Fruit fly (Drosophila melanogaster) whole organism: Measurements from ENCODE around the gene CG18404.

Source experiments
- CG8478 ChIP-seq: fragments of >200 bp; optimal IDR thresholded peaks from 2 replicates; lab custom pipeline; 2018; ENCODE audit warnings: inconsistent platforms
- Dll ChIP-seq: fragments of >200 bp; optimal IDR thresholded peaks from 2 replicates; lab custom pipeline; 2017
- EcR ChIP-seq, 2 experiments: fragments of >200 bp; optimal IDR thresholded peaks; 2 replicates each; lab custom pipeline; 2017; ENCODE audit warnings: missing biosample characterization in 2 of 2, missing genetic modification characterization in 2 of 2, missing genetic modification reagents in 2 of 2
- pan ChIP-seq: fragments of >200 bp; optimal IDR thresholded peaks from 2 replicates; lab custom pipeline; 2017
- psq ChIP-seq: fragments of >200 bp; optimal IDR thresholded peaks from 2 replicates; lab custom pipeline; 2017
- usp ChIP-seq: fragments of >200 bp; optimal IDR thresholded peaks from 2 replicates; lab custom pipeline; 2017; ENCODE audit warnings: missing biosample characterization, missing genetic modification characterization, mixed read lengths

CG18404 gene

dm6 chr3R:30252882-30253281, at the start of gene CG18404:
Gene CG18404, plus strand, starts transcription at chr3R:30253182.
- TF ChIP-seq pan (lab: Kevin White, UChicago) (no peak), CG8478 (lab: Kevin White, UChicago) (no peak), usp (GFP tag; lab: Kevin White, UChicago) (no peak), Dll (lab: Kevin White, UChicago) (no peak), EcR (GFP tag; optimal IDR thresholded peaks at IDR 0.05; lab: Kevin White, UChicago) (no peak), psq (lab: Kevin White, UChicago) (no peak)

dm6 chr3R:30204004-30204603, 48.9 kb upstream of the CG18404 start:
- TF ChIP-seq usp (GFP tag; lab: Kevin White, UChicago), result no peak
- TF ChIP-seq pan (lab: Kevin White, UChicago), result no peak
- TF ChIP-seq Dll (lab: Kevin White, UChicago), result no peak

dm6 chr3R:30205946-30206345, 47.0 kb upstream of the CG18404 start:
- no peak for TF ChIP-seq usp (GFP tag; lab: Kevin White, UChicago)
- no peak for TF ChIP-seq pan (lab: Kevin White, UChicago)
- no peak for TF ChIP-seq Dll (lab: Kevin White, UChicago)
- TF ChIP-seq EcR (GFP tag; optimal IDR thresholded peaks at IDR 0.05; lab: Kevin White, UChicago), result no peak
- TF ChIP-seq psq (lab: Kevin White, UChicago), result no peak
- no peak for TF ChIP-seq CG8478 (lab: Kevin White, UChicago)

- no peak for TF ChIP-seq EcR (GFP tag; optimal IDR thresholded peaks at IDR 0.05; lab: Kevin White, UChicago)
- TF ChIP-seq CG8478 (lab: Kevin White, UChicago), result no peak
- TF ChIP-seq pan (lab: Kevin White, UChicago), result no peak
- TF ChIP-seq Dll (lab: Kevin White, UChicago), result no peak
- TF ChIP-seq psq (lab: Kevin White, UChicago), result no peak
- TF ChIP-seq usp (GFP tag; lab: Kevin White, UChicago), result no peak
Measured at dm6 chr3R:30208011-30208410, 45.0 kb upstream of the CG18404 start.

dm6 chr3R:30208766-30209484, 44.1 kb upstream of the CG18404 start, which contains the start of gene RpS7:
Gene RpS7, minus strand, starts transcription at chr3R:30209020.
- TF ChIP-seq CG8478 (lab: Kevin White, UChicago) (no peak), Dll (lab: Kevin White, UChicago) (no peak), usp (GFP tag; lab: Kevin White, UChicago) (no peak), pan (lab: Kevin White, UChicago) (no peak), psq (lab: Kevin White, UChicago) (no peak), EcR (GFP tag; optimal IDR thresholded peaks at IDR 0.05; lab: Kevin White, UChicago) (no peak)

- TF ChIP-seq pan (lab: Kevin White, UChicago) (no peak), Dll (lab: Kevin White, UChicago) (no peak), psq (lab: Kevin White, UChicago) (no peak), usp (GFP tag; lab: Kevin White, UChicago) (no peak), EcR (GFP tag; optimal IDR thresholded peaks at IDR 0.05; lab: Kevin White, UChicago) (no peak), CG8478 (lab: Kevin White, UChicago) (no peak)
Measured at dm6 chr3R:30209648-30210047, 43.3 kb upstream of the CG18404 start, which contains the start of gene Anp. Gene Anp, plus strand, starts transcription at chr3R:30209948.

dm6 chr3R:30210560-30210959, 42.4 kb upstream of the CG18404 start, which contains the start of gene CecA1:
Gene CecA1, plus strand, starts transcription at chr3R:30210874.
- TF ChIP-seq CG8478 (lab: Kevin White, UChicago), result no peak
- TF ChIP-seq pan (lab: Kevin White, UChicago), result no peak
- no peak for TF ChIP-seq psq (lab: Kevin White, UChicago)
- TF ChIP-seq EcR (GFP tag; optimal IDR thresholded peaks at IDR 0.05; lab: Kevin White, UChicago), result no peak
- no peak for TF ChIP-seq usp (GFP tag; lab: Kevin White, UChicago)
- TF ChIP-seq Dll (lab: Kevin White, UChicago), result no peak

- TF ChIP-seq CG8478 (lab: Kevin White, UChicago) (no peak), pan (lab: Kevin White, UChicago) (no peak), psq (lab: Kevin White, UChicago) (no peak), EcR (GFP tag; optimal IDR thresholded peaks at IDR 0.05; lab: Kevin White, UChicago) (no peak), Dll (lab: Kevin White, UChicago) (no peak), usp (GFP tag; lab: Kevin White, UChicago) (no peak)
Measured at dm6 chr3R:30211856-30212255, 41.1 kb upstream of the CG18404 start, which contains the start of gene CecA2. Gene CecA2, plus strand, starts transcription at chr3R:30212156.

dm6 chr3R:30213697-30214096, 39.3 kb upstream of the CG18404 start, which contains the start of gene CecB:
Gene CecB, minus strand, starts transcription at chr3R:30213797.
- TF ChIP-seq psq (lab: Kevin White, UChicago), result no peak
- TF ChIP-seq Dll (lab: Kevin White, UChicago), result no peak
- no peak for TF ChIP-seq CG8478 (lab: Kevin White, UChicago)
- TF ChIP-seq EcR (GFP tag; optimal IDR thresholded peaks at IDR 0.05; lab: Kevin White, UChicago), result no peak
- no peak for TF ChIP-seq usp (GFP tag; lab: Kevin White, UChicago)
- TF ChIP-seq pan (lab: Kevin White, UChicago), result no peak

- TF ChIP-seq EcR (GFP tag; optimal IDR thresholded peaks at IDR 0.05; lab: Kevin White, UChicago) (no peak), usp (GFP tag; lab: Kevin White, UChicago) (no peak), CG8478 (lab: Kevin White, UChicago) (no peak), Dll (lab: Kevin White, UChicago) (no peak), pan (lab: Kevin White, UChicago) (no peak), psq (lab: Kevin White, UChicago) (no peak)
Measured at dm6 chr3R:30215020-30215419, 38.0 kb upstream of the CG18404 start.

- TF ChIP-seq pan (lab: Kevin White, UChicago) (no peak), psq (lab: Kevin White, UChicago) (no peak), Dll (lab: Kevin White, UChicago) (no peak), EcR (GFP tag; optimal IDR thresholded peaks at IDR 0.05; lab: Kevin White, UChicago) (no peak), usp (GFP tag; lab: Kevin White, UChicago) (no peak), CG8478 (lab: Kevin White, UChicago) (no peak)
Measured at dm6 chr3R:30216210-30216609, 36.8 kb upstream of the CG18404 start, which contains the start of gene CecC. Gene CecC, plus strand, starts transcription at chr3R:30216484.
